Worm (Caenorhabditis elegans) whole organism, L2 larva: ENCODE data around the gene srz-96.

Experiments used
- aly-2 ChIP-seq: fragments of 150-350 bp; optimal IDR thresholded peaks from 2 replicates; lab custom pipeline; 2014; ENCODE audit warnings: missing biosample characterization, missing genetic modification characterization
- nhr-25 ChIP-seq: fragments of 150-350 bp; sonication (generic microtip); optimal IDR thresholded peaks from 3 replicates; lab custom pipeline; 2014; ENCODE audit warnings: missing biosample characterization, missing genetic modification characterization
- sma-3 ChIP-seq: sonication (generic microtip); optimal IDR thresholded peaks from 2 replicates; lab custom pipeline; 2016; ENCODE audit warnings: missing genetic modification reagents, missing genetic modification characterization, missing compliant biosample characterization
- unc-39 ChIP-seq: fragments of 150-350 bp; optimal IDR thresholded peaks from 2 replicates; lab custom pipeline; 2014; ENCODE audit warnings: missing biosample characterization, missing genetic modification characterization
- ztf-11 ChIP-seq: sonication (generic microtip); optimal IDR thresholded peaks from 2 replicates; lab custom pipeline; 2017; ENCODE audit warnings: missing biosample characterization, missing genetic modification characterization
- ztf-4 ChIP-seq: fragments of 150-350 bp; optimal IDR thresholded peaks from 2 replicates; lab custom pipeline; 2014; ENCODE audit warnings: missing biosample characterization, missing genetic modification characterization

ce11 chrV:17167457-17167856 is 31.6 kb upstream of the srz-96 start, which contains the start of gene srz-66:
- TF ChIP-seq ztf-4 (tag; lab: Kevin White, UChicago) (no peak), sma-3 (GFP tag; lab: Kevin White, UChicago) (no peak), aly-2 (tag; lab: Kevin White, UChicago) (no peak), unc-39 (tag; lab: Kevin White, UChicago) (no peak), nhr-25 (tag; lab: Kevin White, UChicago) (no peak), ztf-11 (tag; lab: Kevin White, UChicago) (no peak)
